Worm (Caenorhabditis elegans): ENCODE data around the gene ZK938.10.

ce11 chrII:9838260-9838935, 12.4 kb downstream of the ZK938.10 start, which contains the start of gene arrd-4:
- TF ChIP-seq ama-1 (optimal IDR thresholded peaks at IDR 0.05), result no peak
- TF ChIP-seq pes-1 (GFP tag; IDR thresholded peaks at IDR 0.05), result no peak
- TF ChIP-seq tra-4 (tag; optimal IDR thresholded peaks at IDR 0.05), result no peak
- TF ChIP-seq hmg-4 (GFP tag; optimal IDR thresholded peaks at IDR 0.05), result no peak
- no peak for TF ChIP-seq flt-1 (GFP tag; IDR thresholded peaks at IDR 0.05)
- TF ChIP-seq hmbx-1 (tag; optimal IDR thresholded peaks at IDR 0.05), result no peak
- TF ChIP-seq ceh-36 (tag; optimal IDR thresholded peaks at IDR 0.05), result no peak
- TF ChIP-seq B0310.2 (tag; optimal IDR thresholded peaks at IDR 0.05), result no peak
- no peak for TF ChIP-seq F13C5.2 (tag; optimal IDR thresholded peaks at IDR 0.05)
- TF ChIP-seq scrt-1 (GFP tag; IDR thresholded peaks at IDR 0.05), result no peak
